Fruit fly (Drosophila melanogaster) Kc167 (cell line): ENCODE results near the gene CG10589.

Source experiments
- Myc ChIP-seq: fragments of >200 bp; optimal IDR thresholded peaks from 2 replicates; lab custom pipeline; 2017; ENCODE audit warnings: missing external identifiers
- Sin3A ChIP-seq: fragments of >200 bp; optimal IDR thresholded peaks from 2 replicates; lab custom pipeline; 2018; ENCODE audit warnings: missing external identifiers
- h ChIP-seq: fragments of >200 bp; optimal IDR thresholded peaks from 3 replicates; lab custom pipeline; 2018; ENCODE audit warnings: missing external identifiers
- insv ChIP-seq: fragments of >200 bp; optimal IDR thresholded peaks from 3 replicates; lab custom pipeline; 2018; ENCODE audit warnings: missing external identifiers
- psq ChIP-seq: fragments of >200 bp; optimal IDR thresholded peaks from 2 replicates; lab custom pipeline; 2017; ENCODE audit warnings: missing external identifiers
- ttk ChIP-seq: sonication (Bioruptor generic); optimal IDR thresholded peaks from 2 replicates; lab custom pipeline; 2017; ENCODE audit warnings: missing external identifiers

Gene CG10589

dm6 chr3L:20962455-20962854, 34.8 kb downstream of the CG10589 start, which contains the start of gene CG10587:
Gene CG10587 (minus strand): TSS chr3L:20962555.
- no peak for TF ChIP-seq Myc (lab: Kevin White, UChicago)
- no peak for TF ChIP-seq psq (lab: Kevin White, UChicago)
- TF ChIP-seq Sin3A (lab: Kevin White, UChicago), result no peak
- no peak for TF ChIP-seq insv (lab: Kevin White, UChicago)
- no peak for TF ChIP-seq h (lab: Kevin White, UChicago)
- TF ChIP-seq ttk (lab: Kevin White, UChicago), result no peak

DNA sequence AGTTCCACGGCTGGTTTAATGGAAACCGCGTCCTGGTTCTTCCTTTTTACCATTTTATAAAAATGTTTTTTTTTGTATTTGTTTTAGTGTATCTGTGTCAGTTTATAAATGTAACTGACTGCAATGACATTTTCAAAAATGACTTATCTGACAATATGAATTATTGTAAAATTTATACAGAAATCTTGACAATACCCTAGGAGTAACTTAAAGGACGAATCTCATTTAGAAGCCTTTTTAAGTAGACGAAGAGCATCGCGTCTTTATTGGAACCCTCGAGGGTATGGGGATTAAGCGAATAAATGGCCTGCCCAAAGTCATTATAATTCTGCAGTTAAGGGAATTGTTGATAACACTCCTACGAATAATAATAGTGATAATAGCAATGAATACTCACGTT, 39.0 kb downstream of the CG10589 start, which contains the start of gene CG12983:
TSS of gene CG12983 (minus strand) at position 101 of the 400 bp plus-strand sequence.
- TF ChIP-seq ttk (lab: Kevin White, UChicago) (no peak), psq (lab: Kevin White, UChicago) (no peak), Sin3A (lab: Kevin White, UChicago) (no peak), h (lab: Kevin White, UChicago) (no peak), Myc (lab: Kevin White, UChicago) (no peak), insv (lab: Kevin White, UChicago) (no peak)

DNA sequence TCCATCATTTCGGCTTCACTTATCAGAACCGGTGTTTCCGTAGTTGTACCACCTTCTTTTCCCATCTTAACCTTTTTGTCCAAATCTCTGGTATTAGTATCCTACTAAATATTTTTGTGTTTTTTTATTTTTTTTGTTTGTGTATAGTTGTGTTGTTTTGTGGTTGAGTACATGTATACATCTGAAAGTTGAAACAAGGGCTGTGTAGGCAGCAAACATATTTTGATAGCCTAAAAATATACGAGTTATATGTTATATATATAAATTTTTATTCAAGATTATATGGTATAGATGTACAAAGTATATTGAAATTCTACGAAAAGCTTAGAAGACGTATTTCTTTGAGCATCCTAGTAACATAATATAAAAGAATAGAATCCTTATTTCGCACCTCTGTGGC, 42.9 kb downstream of the CG10589 start, which contains the start of gene CG33287:
TSS of gene CG33287 (minus strand) at position 101 of the 400 bp plus-strand sequence.
- no peak for TF ChIP-seq Sin3A (lab: Kevin White, UChicago)
- TF ChIP-seq h (lab: Kevin White, UChicago), result no peak
- no peak for TF ChIP-seq ttk (lab: Kevin White, UChicago)

dm6 chr3L:20974600-20974999, 47.0 kb downstream of the CG10589 start, which contains the start of gene CG33286:
Gene CG33286 (minus strand): TSS chr3L:20974700.
- no peak for TF ChIP-seq psq (lab: Kevin White, UChicago)
- TF ChIP-seq Myc (lab: Kevin White, UChicago), result no peak
- no peak for TF ChIP-seq insv (lab: Kevin White, UChicago)
- no peak for TF ChIP-seq Sin3A (lab: Kevin White, UChicago)
- TF ChIP-seq h (lab: Kevin White, UChicago), result no peak
- no peak for TF ChIP-seq ttk (lab: Kevin White, UChicago)

dm6 chr3L:20976383-20976782, 48.8 kb downstream of the CG10589 start:
- no peak for TF ChIP-seq ttk (lab: Kevin White, UChicago)
- TF ChIP-seq psq (lab: Kevin White, UChicago), result no peak
- no peak for TF ChIP-seq Sin3A (lab: Kevin White, UChicago)

dm6 chr3L:20976967-20977720, 49.5 kb downstream of the CG10589 start:
- TF ChIP-seq h (lab: Kevin White, UChicago) (no peak), Sin3A (lab: Kevin White, UChicago) (no peak), insv (lab: Kevin White, UChicago) (no peak), psq (lab: Kevin White, UChicago) (no peak), ttk (lab: Kevin White, UChicago) (no peak), Myc (lab: Kevin White, UChicago) (no peak)
